Worm (Caenorhabditis elegans) whole organism, L2 larva: ENCODE data around the gene ZK666.15.

Experiments used
- crh-2 ChIP-seq: sonication (generic microtip); optimal IDR thresholded peaks from 2 replicates; lab custom pipeline; 2017; ENCODE audit warnings: missing biosample characterization, missing genetic modification characterization
- egl-27 ChIP-seq: sonication (generic microtip); optimal IDR thresholded peaks from 3 replicates; lab custom pipeline; 2017; ENCODE audit warnings: missing biosample characterization, missing genetic modification reagents, missing genetic modification characterization
- elt-3 ChIP-seq: sonication (generic microtip); optimal IDR thresholded peaks from 2 replicates; lab custom pipeline; 2017; ENCODE audit warnings: missing biosample characterization, missing genetic modification characterization
- fos-1 ChIP-seq: fragments of 150-350 bp; optimal IDR thresholded peaks from 2 replicates; lab custom pipeline; 2014; ENCODE audit warnings: missing biosample characterization, missing genetic modification characterization
- gmeb-1 ChIP-seq: fragments of 150-350 bp; optimal IDR thresholded peaks from 2 replicates; lab custom pipeline; 2014; ENCODE audit warnings: missing biosample characterization, missing genetic modification characterization
- mdl-1 ChIP-seq, 2 experiments: fragments of 150-350 bp in 1 of 2; sonication (generic microtip) in 1 of 2; optimal IDR thresholded peaks; 2 replicates each; lab custom pipeline; 2017; ENCODE audit warnings: missing biosample characterization in 2 of 2, missing genetic modification characterization in 2 of 2
- nhr-10 ChIP-seq: sonication (generic microtip); optimal IDR thresholded peaks from 2 replicates; lab custom pipeline; 2017; ENCODE audit warnings: missing biosample characterization, missing genetic modification characterization
- nhr-11 ChIP-seq: fragments of 150-350 bp; optimal IDR thresholded peaks from 2 replicates; lab custom pipeline; 2014; ENCODE audit warnings: missing biosample characterization, missing genetic modification characterization
- nhr-77 ChIP-seq: fragments of 150-350 bp; optimal IDR thresholded peaks from 2 replicates; lab custom pipeline; 2014; ENCODE audit warnings: missing biosample characterization, missing genetic modification characterization
- zag-1 ChIP-seq: fragments of 150-350 bp; optimal IDR thresholded peaks from 2 replicates; lab custom pipeline; 2014; ENCODE audit warnings: missing biosample characterization, missing genetic modification characterization
- ztf-1 ChIP-seq: fragments of 200-800 bp; sonication (Bioruptor generic); conservative IDR thresholded peaks from 2 replicates; pipeline ENCODE4 v1.3.6; 2022; ENCODE audit warnings: missing genetic modification characterization, missing compliant biosample characterization
- ztf-11 ChIP-seq: sonication (generic microtip); optimal IDR thresholded peaks from 2 replicates; lab custom pipeline; 2017; ENCODE audit warnings: missing biosample characterization, missing genetic modification characterization
- ztf-4 ChIP-seq: fragments of 150-350 bp; optimal IDR thresholded peaks from 2 replicates; lab custom pipeline; 2014; ENCODE audit warnings: missing biosample characterization, missing genetic modification characterization

DNA sequence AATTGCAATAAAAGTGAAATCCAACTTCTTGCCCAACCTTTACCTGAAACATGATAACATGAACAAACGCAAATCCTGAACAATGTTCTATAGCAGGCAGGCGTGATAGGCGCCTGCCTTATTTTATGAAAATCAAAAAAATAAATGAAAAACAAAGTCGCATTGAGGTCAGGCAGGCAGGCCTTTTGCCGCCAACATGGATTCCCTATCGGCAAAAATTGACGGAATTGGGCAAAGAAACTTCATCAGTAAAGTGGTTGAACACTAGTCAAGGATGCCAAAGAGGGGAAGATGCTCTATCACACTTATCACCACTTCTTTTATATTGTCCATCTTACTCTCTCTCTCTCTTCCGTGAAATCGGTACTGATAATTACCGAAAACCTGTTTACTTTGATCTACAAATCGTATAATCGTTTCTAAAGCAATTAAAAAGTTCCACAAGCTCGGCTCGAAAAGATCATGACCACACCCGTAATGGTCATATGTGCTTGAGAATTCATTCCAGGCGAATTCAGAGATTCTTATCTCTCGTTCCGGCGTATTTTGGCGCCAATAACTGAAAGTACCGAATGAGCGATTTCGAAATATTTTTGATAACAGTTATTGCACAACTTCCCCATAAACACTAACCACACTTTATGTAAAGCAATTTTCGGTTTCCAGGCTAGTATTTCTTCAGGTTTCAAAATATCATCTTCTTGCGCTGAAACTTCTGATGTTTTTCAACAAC lies 4.8 kb upstream of the ZK666.15 start, which contains the start of the genes clec-60 and ZK666.11:
- TF ChIP-seq nhr-10 (tag; lab: Kevin White, UChicago) (no peak), ztf-4 (tag; lab: Kevin White, UChicago) (no peak), crh-2 (tag; lab: Kevin White, UChicago) (no peak), mdl-1 (tag; optimal IDR thresholded peaks at IDR 0.05; lab: Kevin White, UChicago) (no peak), egl-27 (tag; lab: Kevin White, UChicago) (no peak), gmeb-1 (no peak), zag-1 (tag; lab: Kevin White, UChicago) (no peak), nhr-77 (tag; lab: Kevin White, UChicago) (no peak), fos-1 (tag; lab: Kevin White, UChicago) (peak; percentile 28), ztf-1 (GFP tag; lab: Robert Waterston, UW) (no peak), nhr-11 (tag; lab: Kevin White, UChicago) (no peak), ztf-11 (no peak), elt-3 (tag; lab: Kevin White, UChicago) (no peak)
